Fruit fly (Drosophila melanogaster) whole organism, embryonic: ENCODE measurements around the gene w-cup.

ENCODE experiments used
- ATbp ChIP-seq: fragments of 200-800 bp; sonication (Bioruptor generic); optimal IDR thresholded peaks from 2 replicates; lab custom pipeline; 2017; ENCODE audit warnings: missing biosample characterization, mild to moderate bottlenecking, missing genetic modification characterization, missing genetic modification reagents
- Atf3 ChIP-seq: fragments of 200-800 bp; sonication (Bioruptor generic); optimal IDR thresholded peaks from 3 replicates; lab custom pipeline; 2016; ENCODE audit warnings: missing biosample characterization, missing genetic modification characterization
- CG11560 ChIP-seq: fragments of 200-800 bp; sonication (Bioruptor generic); IDR thresholded peaks from 3 replicates; pipeline ENCODE4 v1.3.6; 2022; ENCODE audit warnings: missing biosample characterization, missing genetic modification characterization
- CG11696 ChIP-seq: fragments of 200-800 bp; sonication (Bioruptor generic); IDR thresholded peaks from 2 replicates; pipeline ENCODE4 v1.3.6; 2022; ENCODE audit warnings: missing biosample characterization, missing genetic modification characterization
- CG12236 ChIP-seq: fragments of 200-800 bp; sonication (Bioruptor generic); optimal IDR thresholded peaks from 2 replicates; lab custom pipeline; 2016; ENCODE audit warnings: missing biosample characterization, missing genetic modification characterization
- CG12942 ChIP-seq: fragments of 200-800 bp; sonication (Bioruptor generic); optimal IDR thresholded peaks from 3 replicates; lab custom pipeline; 2016; ENCODE audit warnings: missing biosample characterization, missing genetic modification characterization
- CG16863 ChIP-seq: fragments of 200-800 bp; sonication (Bioruptor generic); optimal IDR thresholded peaks from 3 replicates; lab custom pipeline; 2016; ENCODE audit warnings: missing biosample characterization, missing genetic modification characterization
- CG17802 ChIP-seq: fragments of 200-800 bp; sonication (Bioruptor generic); optimal IDR thresholded peaks from 2 replicates; lab custom pipeline; 2018; ENCODE audit warnings: missing biosample characterization, mild to moderate bottlenecking, missing genetic modification characterization, moderate library complexity
- CG2202 ChIP-seq: fragments of 200-800 bp; sonication (Bioruptor generic); optimal IDR thresholded peaks from 2 replicates; lab custom pipeline; 2018; ENCODE audit warnings: missing biosample characterization, mild to moderate bottlenecking, missing genetic modification characterization
- CG3407 ChIP-seq: fragments of 200-800 bp; sonication (Bioruptor generic); optimal IDR thresholded peaks from 2 replicates; lab custom pipeline; 2018; ENCODE audit warnings: missing biosample characterization, mild to moderate bottlenecking, missing genetic modification characterization
- CG4328 ChIP-seq: fragments of 200-800 bp; sonication (Bioruptor generic); optimal IDR thresholded peaks from 3 replicates; lab custom pipeline; 2017; ENCODE audit warnings: missing biosample characterization, missing genetic modification reagents, missing genetic modification characterization
- CG4360 ChIP-seq: fragments of 200-800 bp; sonication (Bioruptor generic); IDR thresholded peaks from 2 replicates; pipeline ENCODE4 v1.3.6; 2022; ENCODE audit warnings: missing biosample characterization, missing genetic modification characterization
- CG4617 ChIP-seq: fragments of 200-800 bp; sonication (Bioruptor generic); optimal IDR thresholded peaks from 3 replicates; lab custom pipeline; 2016; ENCODE audit warnings: missing biosample characterization, missing genetic modification characterization, borderline replicate concordance
- CG6791 ChIP-seq: fragments of 200-800 bp; sonication (Bioruptor generic); IDR thresholded peaks from 3 replicates; pipeline ENCODE4 v1.3.6; 2022; ENCODE audit warnings: missing biosample characterization, missing genetic modification characterization; ENCODE audit not compliant: partially characterized antibody
- CG6854 ChIP-seq: fragments of 200-800 bp; sonication (Bioruptor generic); optimal IDR thresholded peaks from 3 replicates; lab custom pipeline; 2017; ENCODE audit warnings: missing biosample characterization, mild to moderate bottlenecking, missing genetic modification characterization
- CG7372 ChIP-seq: fragments of 200-800 bp; sonication (Bioruptor generic); IDR thresholded peaks from 2 replicates; pipeline ENCODE4 v1.3.6; 2022; ENCODE audit warnings: missing biosample characterization, missing genetic modification characterization
- CG7556 ChIP-seq: fragments of 200-800 bp; sonication (Bioruptor generic); optimal IDR thresholded peaks from 2 replicates; lab custom pipeline; 2017; ENCODE audit warnings: missing biosample characterization, mild to moderate bottlenecking, missing genetic modification characterization
- CG7786 ChIP-seq: fragments of 200-800 bp; sonication (Bioruptor generic); optimal IDR thresholded peaks from 2 replicates; lab custom pipeline; 2016; ENCODE audit warnings: missing biosample characterization, missing genetic modification characterization
- CG8281 ChIP-seq: fragments of 200-800 bp; sonication (Bioruptor generic); optimal IDR thresholded peaks from 2 replicates; lab custom pipeline; 2018; ENCODE audit warnings: missing biosample characterization, mild to moderate bottlenecking, missing genetic modification characterization, moderate library complexity
- CG8359 ChIP-seq: fragments of 200-800 bp; sonication (Bioruptor generic); optimal IDR thresholded peaks from 2 replicates; lab custom pipeline; 2017; ENCODE audit warnings: missing biosample characterization, mild to moderate bottlenecking, missing genetic modification characterization, borderline replicate concordance
- CG9215 ChIP-seq: fragments of 200-800 bp; sonication (Bioruptor generic); IDR thresholded peaks from 2 replicates; pipeline ENCODE4 v1.3.6; 2022; ENCODE audit warnings: missing biosample characterization, missing genetic modification characterization
- E2f2 ChIP-seq: fragments of 200-800 bp; sonication (Bioruptor generic); IDR thresholded peaks from 2 replicates; pipeline ENCODE4 v1.3.6; 2022; ENCODE audit warnings: missing biosample characterization, missing genetic modification characterization
- H2.0 ChIP-seq: fragments of 200-800 bp; sonication (Bioruptor generic); IDR thresholded peaks from 2 replicates; pipeline ENCODE4 v1.3.6; 2022; ENCODE audit warnings: missing biosample characterization, missing genetic modification characterization
- HLH4C ChIP-seq: fragments of 200-800 bp; sonication (Bioruptor generic); IDR thresholded peaks from 3 replicates; pipeline ENCODE4 v1.3.6; 2022; ENCODE audit warnings: missing biosample characterization, missing genetic modification characterization; ENCODE audit not compliant: partially characterized antibody
- Hmx ChIP-seq: fragments of 200-800 bp; sonication (Bioruptor generic); optimal IDR thresholded peaks from 2 replicates; lab custom pipeline; 2016; ENCODE audit warnings: missing biosample characterization, missing genetic modification characterization
- Lpt ChIP-seq: fragments of >200 bp; optimal IDR thresholded peaks from 2 replicates; lab custom pipeline; 2018; ENCODE audit warnings: missing biosample characterization, missing genetic modification characterization
- Mad ChIP-seq: fragments of 200-800 bp; sonication (Bioruptor generic); optimal IDR thresholded peaks from 2 replicates; lab custom pipeline; 2016; ENCODE audit warnings: missing biosample characterization, missing genetic modification characterization
- Oaz ChIP-seq: fragments of 200-800 bp; sonication (Bioruptor generic); IDR thresholded peaks from 2 replicates; pipeline ENCODE4 v1.3.6; 2022; ENCODE audit warnings: missing biosample characterization, missing genetic modification characterization
- TFAM ChIP-seq: fragments of 200-800 bp; sonication (Bioruptor generic); optimal IDR thresholded peaks from 2 replicates; lab custom pipeline; 2017; ENCODE audit warnings: missing biosample characterization, missing genetic modification characterization, inconsistent platforms
- Taf1 ChIP-seq: fragments of 200-800 bp; sonication (Bioruptor generic); IDR thresholded peaks from 2 replicates; pipeline ENCODE4 v1.3.6; 2022; ENCODE audit warnings: missing biosample characterization, missing genetic modification characterization
- ato ChIP-seq: fragments of 200-800 bp; sonication (Bioruptor generic); IDR thresholded peaks from 2 replicates; pipeline ENCODE4 v1.3.6; 2022; ENCODE audit warnings: missing biosample characterization, missing genetic modification characterization; ENCODE audit not compliant: partially characterized antibody
- bigmax ChIP-seq: fragments of 200-800 bp; sonication (Bioruptor generic); optimal IDR thresholded peaks from 2 replicates; lab custom pipeline; 2018; ENCODE audit warnings: missing biosample characterization, mild to moderate bottlenecking, missing genetic modification characterization
- cas ChIP-seq: fragments of 200-800 bp; sonication (Bioruptor generic); IDR thresholded peaks from 2 replicates; pipeline ENCODE4 v1.3.6; 2022; ENCODE audit warnings: missing biosample characterization, missing genetic modification characterization
- cato ChIP-seq: fragments of 200-800 bp; sonication (Bioruptor generic); optimal IDR thresholded peaks from 2 replicates; lab custom pipeline; 2016; ENCODE audit warnings: missing biosample characterization, missing genetic modification characterization, borderline replicate concordance
- chn ChIP-seq: fragments of 200-800 bp; sonication (Bioruptor generic); optimal IDR thresholded peaks from 2 replicates; lab custom pipeline; 2016; ENCODE audit warnings: missing biosample characterization, missing genetic modification characterization
- crol ChIP-seq: fragments of 200-800 bp; sonication (Bioruptor generic); IDR thresholded peaks from 2 replicates; pipeline ENCODE4 v1.3.6; 2022; ENCODE audit warnings: missing biosample characterization, missing genetic modification characterization
- fu2 ChIP-seq: fragments of 200-800 bp; sonication (Bioruptor generic); optimal IDR thresholded peaks from 2 replicates; lab custom pipeline; 2016; ENCODE audit warnings: missing biosample characterization, missing genetic modification characterization
- gem ChIP-seq: fragments of 200-800 bp; sonication (Bioruptor generic); optimal IDR thresholded peaks from 2 replicates; lab custom pipeline; 2019; ENCODE audit warnings: missing biosample characterization, mild to moderate bottlenecking, missing genetic modification characterization, moderate library complexity
- gfzf ChIP-seq: fragments of 200-800 bp; sonication (Bioruptor generic); optimal IDR thresholded peaks from 2 replicates; lab custom pipeline; 2016; ENCODE audit warnings: missing biosample characterization, mild to moderate bottlenecking, missing genetic modification characterization, moderate library complexity
- inv ChIP-seq: fragments of 200-800 bp; sonication (Bioruptor generic); IDR thresholded peaks from 2 replicates; pipeline ENCODE4 v1.3.6; 2022; ENCODE audit warnings: missing biosample characterization, missing genetic modification characterization; ENCODE audit not compliant: partially characterized antibody
- jumu ChIP-seq: fragments of 200-800 bp; sonication (Bioruptor generic); optimal IDR thresholded peaks from 3 replicates; lab custom pipeline; 2016; ENCODE audit warnings: missing biosample characterization, missing genetic modification characterization
- org-1 ChIP-seq: fragments of 200-800 bp; sonication (Bioruptor generic); optimal IDR thresholded peaks from 2 replicates; lab custom pipeline; 2017; ENCODE audit warnings: missing biosample characterization, missing genetic modification characterization
- pum ChIP-seq: fragments of 200-800 bp; sonication (Bioruptor generic); optimal IDR thresholded peaks from 2 replicates; lab custom pipeline; 2016; ENCODE audit warnings: missing biosample characterization, missing genetic modification characterization
- run ChIP-seq: fragments of 200-800 bp; sonication (Bioruptor generic); optimal IDR thresholded peaks from 3 replicates; lab custom pipeline; 2018; ENCODE audit warnings: missing biosample characterization, mild to moderate bottlenecking, missing genetic modification characterization
- scrt ChIP-seq: fragments of 200-800 bp; sonication (Bioruptor generic); optimal IDR thresholded peaks from 2 replicates; lab custom pipeline; 2018; ENCODE audit warnings: missing biosample characterization, mild to moderate bottlenecking, missing genetic modification characterization, moderate library complexity
- sens ChIP-seq: fragments of 200-800 bp; sonication (Bioruptor generic); peaks from one replicate; lab custom pipeline; 2016; ENCODE audit warnings: missing biosample characterization, missing genetic modification characterization
- sob ChIP-seq: fragments of 200-800 bp; sonication (Bioruptor generic); IDR thresholded peaks from 2 replicates; pipeline ENCODE4 v1.3.6; 2022; ENCODE audit warnings: missing biosample characterization, missing genetic modification characterization
- toy ChIP-seq: fragments of 200-800 bp; sonication (Bioruptor generic); IDR thresholded peaks from 2 replicates; pipeline ENCODE4 v1.3.6; 2022; ENCODE audit warnings: missing biosample characterization, missing genetic modification characterization
- tup ChIP-seq: fragments of 200-800 bp; sonication (Bioruptor generic); optimal IDR thresholded peaks from 2 replicates; lab custom pipeline; 2016; ENCODE audit warnings: missing biosample characterization, mild to moderate bottlenecking, missing genetic modification characterization, moderate library complexity
- tx ChIP-seq: fragments of 200-800 bp; sonication (Bioruptor generic); optimal IDR thresholded peaks from 2 replicates; lab custom pipeline; 2016; ENCODE audit warnings: missing biosample characterization, missing genetic modification characterization
- zen2 ChIP-seq: fragments of 200-800 bp; sonication (Bioruptor generic); IDR thresholded peaks from 3 replicates; pipeline ENCODE4 v1.3.6; 2022; ENCODE audit warnings: missing biosample characterization, missing genetic modification characterization; ENCODE audit not compliant: partially characterized antibody

w-cup gene

dm6 chr2L:10616767-10617166, 39.2 kb upstream of the w-cup start (continued):
- TF ChIP-seq sob (peak; percentile 50; the same call in 1 of the 2 replicates), CG7556 (GFP tag; lab: Kevin White, UChicago) (peak; percentile 64), Oaz (peak; percentile 47; the same call in 1 of the 2 replicates), Lpt (GFP tag; lab: Kevin White, UChicago) (no peak), CG6854 (GFP tag; lab: Kevin White, UChicago) (no peak), zen2 (GFP tag; lab: Robert Waterston, UW) (no peak), CG16863 (peak; percentile 69), jumu (GFP tag; lab: Kevin White, UChicago) (peak; percentile 59), scrt (GFP tag; lab: Kevin White, UChicago) (peak; percentile 51), inv (no peak), cas (GFP tag; lab: Robert Waterston, UW) (0 out of 2 replicates have a peak, but pooled peaks have one; percentile 37), CG6791 (GFP tag; lab: Robert Waterston, UW) (no peak), CG4617 (GFP tag; lab: Kevin White, UChicago) (peak; percentile 11), CG4360 (GFP tag; lab: Robert Waterston, UW) (no peak), Atf3 (peak; percentile 54), Mad (peak; percentile 37), CG12942 (GFP tag; lab: Kevin White, UChicago) (peak; percentile 44), tx (GFP tag; lab: Kevin White, UChicago) (peak; percentile 28), org-1 (peak; percentile 64), tup (GFP tag; lab: Kevin White, UChicago) (peak; percentile 15), bigmax (GFP tag; lab: Kevin White, UChicago) (no peak), gfzf (GFP tag; lab: Kevin White, UChicago) (no peak), crol (GFP tag; lab: Robert Waterston, UW) (no peak), HLH4C (GFP tag; lab: Robert Waterston, UW) (no peak), CG17802 (tag; lab: Kevin White, UChicago) (peak; percentile 30), ATbp (GFP tag; lab: Kevin White, UChicago) (peak; percentile 76), CG3407 (GFP tag; lab: Kevin White, UChicago) (peak; percentile 72), sens (GFP tag; lab: Kevin White, UChicago) (peak; percentile 95), E2f2 (GFP tag; lab: Robert Waterston, UW) (peak; percentile 67; the same call in 1 of the 2 replicates), CG9215 (peak; percentile 46; the same call in 1 of the 2 replicates), Taf1 (GFP tag; lab: Robert Waterston, UW) (peak; percentile 11; the same call in 1 of the 2 replicates), CG11696 (GFP tag; lab: Robert Waterston, UW) (0 out of 2 replicates have a peak, but pooled peaks have one; percentile 24), CG8281 (tag; lab: Kevin White, UChicago) (peak; percentile 30), CG11560 (tag; lab: Robert Waterston, UW) (0 out of 3 replicates have a peak, but pooled peaks have one; percentile 24), Hmx (GFP tag; lab: Kevin White, UChicago) (no peak), TFAM (GFP tag; lab: Kevin White, UChicago) (no peak), gem (tag; lab: Kevin White, UChicago) (peak; percentile 86), ato (GFP tag; lab: Robert Waterston, UW) (no peak), CG12236 (no peak), H2.0 (GFP tag; lab: Robert Waterston, UW) (peak; percentile 76), chn (GFP tag; lab: Kevin White, UChicago) (peak; percentile 61), CG7786 (GFP tag; lab: Kevin White, UChicago) (peak; percentile 45), fu2 (GFP tag; lab: Kevin White, UChicago) (no peak), CG2202 (tag; lab: Kevin White, UChicago) (peak; percentile 55), toy (no peak), CG4328 (no peak), run (tag; lab: Kevin White, UChicago) (peak; percentile 58), pum (GFP tag; lab: Kevin White, UChicago) (peak; percentile 52), CG8359 (GFP tag; lab: Kevin White, UChicago) (peak; percentile 12), CG7372 (peak; percentile 58), cato (peak; percentile 33)
